Fruit fly (Drosophila melanogaster) Kc167 (cell line): ENCODE results near the gene Tektin-A.

ENCODE experiments used
- Myc ChIP-seq: fragments of >200 bp; optimal IDR thresholded peaks from 2 replicates; lab custom pipeline; 2017; ENCODE audit warnings: missing external identifiers
- Sin3A ChIP-seq: fragments of >200 bp; optimal IDR thresholded peaks from 2 replicates; lab custom pipeline; 2018; ENCODE audit warnings: missing external identifiers
- h ChIP-seq: fragments of >200 bp; optimal IDR thresholded peaks from 3 replicates; lab custom pipeline; 2018; ENCODE audit warnings: missing external identifiers
- insv ChIP-seq: fragments of >200 bp; optimal IDR thresholded peaks from 3 replicates; lab custom pipeline; 2018; ENCODE audit warnings: missing external identifiers
- psq ChIP-seq: fragments of >200 bp; optimal IDR thresholded peaks from 2 replicates; lab custom pipeline; 2017; ENCODE audit warnings: missing external identifiers
- ttk ChIP-seq: sonication (Bioruptor generic); optimal IDR thresholded peaks from 2 replicates; lab custom pipeline; 2017; ENCODE audit warnings: missing external identifiers

Tektin-A gene

DNA sequence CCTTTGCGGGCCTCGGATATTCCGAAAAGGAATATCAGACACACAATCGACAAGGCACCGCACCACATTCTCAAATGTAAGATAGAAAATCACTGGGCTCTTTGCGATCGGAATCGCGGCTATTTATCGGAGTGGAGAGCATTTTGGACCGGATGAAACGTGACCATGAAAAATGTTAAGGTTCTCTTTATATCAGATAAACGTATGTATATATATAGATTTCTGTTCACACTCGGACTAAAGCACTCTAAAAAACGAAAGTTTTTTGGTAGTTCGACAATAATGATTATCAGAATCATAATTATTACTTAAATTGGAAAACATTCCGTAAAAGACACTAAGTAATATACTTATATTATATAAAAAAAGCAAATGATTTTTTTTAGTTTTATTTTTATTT is 48.4 kb downstream of the Tektin-A start, which contains the start of gene CG31821:
CG31821 (minus strand) TSS at position 101 of the 400 bp plus-strand sequence.
- no peak for TF ChIP-seq psq (lab: Kevin White, UChicago)
- no peak for TF ChIP-seq ttk (lab: Kevin White, UChicago)
- no peak for TF ChIP-seq Myc (lab: Kevin White, UChicago)
- no peak for TF ChIP-seq insv
- no peak for TF ChIP-seq Sin3A (lab: Kevin White, UChicago)
- no peak for TF ChIP-seq h (lab: Kevin White, UChicago)

DNA sequence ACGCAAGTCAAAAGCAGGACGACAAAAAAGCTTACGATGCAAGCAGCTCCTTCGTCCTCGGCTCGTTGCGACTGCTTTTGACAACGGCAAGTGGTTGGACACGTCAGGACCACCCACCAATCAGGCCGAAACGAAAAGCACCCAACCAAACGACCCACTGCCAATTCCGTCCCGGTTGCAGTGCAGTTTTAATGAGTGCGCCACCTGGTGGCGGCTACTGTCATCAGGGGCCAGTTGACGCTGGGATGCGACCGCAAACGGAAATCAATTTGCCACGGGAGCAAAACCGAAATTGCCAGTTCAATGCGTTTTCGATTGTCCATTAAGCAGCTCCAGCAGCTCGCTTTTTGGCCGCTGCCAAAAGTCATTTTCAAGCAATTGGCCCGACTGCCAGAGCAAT is 49.8 kb downstream of the Tektin-A start:
- TF ChIP-seq insv (no peak), h (lab: Kevin White, UChicago) (no peak), Sin3A (lab: Kevin White, UChicago) (no peak), Myc (lab: Kevin White, UChicago) (no peak), ttk (lab: Kevin White, UChicago) (no peak), psq (lab: Kevin White, UChicago) (no peak)
